Fruit fly (Drosophila melanogaster): ENCODE data around the gene CG3176.

CG3176 gene

dm6 chrX:523179-523851 lies 41.7 kb downstream of the CG3176 start, which contains the start of gene elav (continued):
- TF ChIP-seq ssp (GFP tag; IDR thresholded peaks at IDR 0.05) (peak; percentile 93), otp (GFP tag; IDR thresholded peaks at IDR 0.05) (peak; percentile 98), CG12769 (tag; optimal IDR thresholded peaks at IDR 0.05) (peak; percentile 98), CG32532 (GFP tag; IDR thresholded peaks at IDR 0.05) (peak; percentile 99), CG14050 (GFP tag; IDR thresholded peaks at IDR 0.05) (peak; percentile 97), Lim3 (GFP tag; IDR thresholded peaks at IDR 0.05) (peak; percentile 92), psq (GFP tag; optimal IDR thresholded peaks at IDR 0.05) (peak; percentile 95), CG4707 (GFP tag; optimal IDR thresholded peaks at IDR 0.05) (peak; percentile 93), Fer3 (tag; optimal IDR thresholded peaks at IDR 0.05) (peak; percentile 98), CG31441 (GFP tag; IDR thresholded peaks at IDR 0.05) (peak; percentile 99), esg (GFP tag; conservative IDR thresholded peaks at IDR 0.05) (peak; percentile 98), unc-4 (GFP tag; IDR thresholded peaks at IDR 0.05; ENCODE audit: partially characterized antibody) (no peak; the same call in 1 of the 2 replicates), CG42726 (GFP tag; IDR thresholded peaks at IDR 0.05; ENCODE audit: partially characterized antibody) (no peak), Dip2 (GFP tag; IDR thresholded peaks at IDR 0.05) (peak; percentile 78), her (GFP tag; optimal IDR thresholded peaks at IDR 0.05) (peak; percentile 91), CG18619 (GFP tag; optimal IDR thresholded peaks at IDR 0.05) (peak; percentile 98), CG9215 (GFP tag; IDR thresholded peaks at IDR 0.05) (peak; percentile 98), CG6813 (GFP tag; optimal IDR thresholded peaks at IDR 0.05) (peak; percentile 99), nmo (GFP tag; optimal IDR thresholded peaks at IDR 0.05) (peak; percentile 99), CG6175 (GFP tag; IDR thresholded peaks at IDR 0.05) (peak; percentile 95), stwl (tag; optimal IDR thresholded peaks at IDR 0.05) (peak; percentile 57), sisA (GFP tag; IDR thresholded peaks at IDR 0.05) (peak; percentile 98), Opbp (GFP tag; IDR thresholded peaks at IDR 0.05; ENCODE audit: partially characterized antibody) (no peak), hbn (GFP tag; IDR thresholded peaks at IDR 0.05; ENCODE audit: partially characterized antibody) (peak; percentile 23; the same call in 1 of the 2 replicates), CG10321 (GFP tag; IDR thresholded peaks at IDR 0.05) (peak; percentile 84), CG11504 (tag; optimal IDR thresholded peaks at IDR 0.05) (peak; percentile 98), CG8388 (GFP tag; optimal IDR thresholded peaks at IDR 0.05) (peak; percentile 98), vnd (GFP tag; IDR thresholded peaks at IDR 0.05; ENCODE audit: partially characterized antibody) (no peak), Dip3 (GFP tag; optimal IDR thresholded peaks at IDR 0.05) (peak; percentile 95), CG3847 (GFP tag; IDR thresholded peaks at IDR 0.05) (peak; percentile 99), gcm (GFP tag; optimal IDR thresholded peaks at IDR 0.05) (peak; percentile 99), Side (GFP tag; optimal IDR thresholded peaks at IDR 0.05) (peak; percentile 97), mam (GFP tag; optimal IDR thresholded peaks at IDR 0.05) (peak; percentile 98), Chrac-16 (GFP tag; optimal IDR thresholded peaks at IDR 0.05) (peak; percentile 99), pho (GFP tag; optimal IDR thresholded peaks at IDR 0.05) (peak; percentile 96), CG6272 (GFP tag; IDR thresholded peaks at IDR 0.05) (peak; percentile 96), dimm (GFP tag; IDR thresholded peaks at IDR 0.05) (peak; percentile 91), bowl (GFP tag; IDR thresholded peaks at IDR 0.05) (peak; percentile 96), CG30403 (GFP tag; optimal IDR thresholded peaks at IDR 0.05) (peak; percentile 99), usp (GFP tag; optimal IDR thresholded peaks at IDR 0.05) (no peak), CG17829 (tag; optimal IDR thresholded peaks at IDR 0.05) (peak; percentile 99), yki (optimal IDR thresholded peaks at IDR 0.05) (peak; percentile 72), Bgb (GFP tag; IDR thresholded peaks at IDR 0.05; ENCODE audit: partially characterized antibody) (no peak), CG2875 (GFP tag; optimal IDR thresholded peaks at IDR 0.05) (peak; percentile 98), pum (GFP tag; optimal IDR thresholded peaks at IDR 0.05) (peak; percentile 97), B-H2 (GFP tag; optimal IDR thresholded peaks at IDR 0.05) (peak; percentile 99), zen (tag; optimal IDR thresholded peaks at IDR 0.05) (peak; percentile 98), Hr78 (GFP tag; optimal IDR thresholded peaks at IDR 0.05) (peak in 1 of 2 experiments; percentile 94), trem (tag; optimal IDR thresholded peaks at IDR 0.05) (peak; percentile 96), CG3065 (GFP tag; optimal IDR thresholded peaks at IDR 0.05) (peak; percentile 94)

All from whole organism, embryonic.